Worm (Caenorhabditis elegans) whole organism, young adult: ENCODE measurements around the gene gst-18.
"Not testable (repeated sequence)": the region's sequence is repeated elsewhere in the genome, so short reads cannot be mapped to it uniquely, and the experiment has no call there.

Experiments
- C06A6.2 ChIP-seq: fragments of 200-800 bp; sonication (Bioruptor generic); conservative IDR thresholded peaks from 2 replicates; pipeline ENCODE4 v1.3.6; 2022; ENCODE audit warnings: missing genetic modification characterization, missing compliant biosample characterization
- D2030.7 ChIP-seq: fragments of 200-800 bp; sonication (Bioruptor generic); IDR thresholded peaks from 2 replicates; pipeline ENCODE4 v1.3.6; 2022; ENCODE audit warnings: missing genetic modification reagents, missing genetic modification characterization, missing compliant biosample characterization
- F37B4.10 ChIP-seq: fragments of 200-800 bp; sonication (Bioruptor generic); IDR thresholded peaks from 2 replicates; pipeline ENCODE4 v1.3.6; 2022; ENCODE audit warnings: missing genetic modification characterization, missing compliant biosample characterization
- K11D2.4 ChIP-seq: fragments of 200-800 bp; sonication (Bioruptor generic); IDR thresholded peaks from 2 replicates; pipeline ENCODE4 v1.3.6; 2022; ENCODE audit warnings: missing genetic modification reagents, missing genetic modification characterization, missing compliant biosample characterization
- ama-1 ChIP-seq, 3 experiments: fragments of 150-350 bp in 1 of 3; sonication (generic microtip) in 2 of 3; optimal IDR thresholded peaks; 2 replicates each; lab custom pipeline; 2014 to 2018; ENCODE audit warnings: missing biosample characterization in 2 of 3, missing genetic modification characterization in 2 of 3, missing genetic modification reagents in 2 of 3
- aptf-2 ChIP-seq: fragments of 200-800 bp; sonication (Bioruptor generic); conservative IDR thresholded peaks from 2 replicates; pipeline ENCODE4 v1.3.6; 2022; ENCODE audit warnings: missing genetic modification reagents, missing genetic modification characterization, missing compliant biosample characterization
- die-1 ChIP-seq: sonication (generic microtip); optimal IDR thresholded peaks from 2 replicates; lab custom pipeline; 2016; ENCODE audit warnings: missing genotype, mild to moderate bottlenecking, missing genetic modification characterization, missing compliant biosample characterization
- lsy-27 ChIP-seq: sonication (generic microtip); optimal IDR thresholded peaks from 2 replicates; lab custom pipeline; 2017; ENCODE audit warnings: missing genetic modification characterization, mild to moderate bottlenecking, missing compliant biosample characterization, antibody characterized with exemption, missing genotype, borderline replicate concordance; ENCODE audit not compliant: insufficient read depth
- pha-4 ChIP-seq: fragments of 150-350 bp; sonication (generic microtip); optimal IDR thresholded peaks from 2 replicates; lab custom pipeline; 2014; ENCODE audit warnings: missing biosample characterization, missing genetic modification reagents, missing genetic modification characterization
- sptf-2 ChIP-seq: fragments of 200-800 bp; sonication (Bioruptor generic); optimal IDR thresholded peaks from 2 replicates; lab custom pipeline; 2018; ENCODE audit warnings: mild to moderate bottlenecking, missing genetic modification characterization, missing compliant biosample characterization
- unc-130 ChIP-seq: sonication (generic microtip); optimal IDR thresholded peaks from 2 replicates; lab custom pipeline; 2016; ENCODE audit warnings: missing genetic modification reagents, missing genetic modification characterization, missing compliant biosample characterization
- zim-3 ChIP-seq: sonication (generic microtip); optimal IDR thresholded peaks from 2 replicates; lab custom pipeline; 2017; ENCODE audit warnings: mild to moderate bottlenecking, missing genetic modification characterization, moderate library complexity, missing compliant biosample characterization

ce11 chrII:13654723-13655122 is 24.0 kb upstream of the gst-18 start, which contains the start of gene C31C9.9:
- TF ChIP-seq aptf-2 (GFP tag; lab: Robert Waterston, UW); ama-1 (optimal IDR thresholded peaks at IDR 0.05; lab: Kevin White, UChicago); ama-1 (GFP tag; optimal IDR thresholded peaks at IDR 0.05; lab: Kevin White, UChicago); pha-4; sptf-2 (GFP tag; lab: Kevin White, UChicago); unc-130; K11D2.4; die-1; F37B4.10 (GFP tag; lab: Robert Waterston, UW); zim-3 (tag; lab: Kevin White, UChicago); lsy-27 (tag; lab: Kevin White, UChicago); D2030.7 (GFP tag; lab: Robert Waterston, UW); C06A6.2 (GFP tag; lab: Robert Waterston, UW): not testable (repeated sequence)
